Worm (Caenorhabditis elegans) whole organism, L4/young adult: Measurements from ENCODE around the gene oac-42.

Source experiments
- dao-5 ChIP-seq: sonication (generic microtip); optimal IDR thresholded peaks from 2 replicates; lab custom pipeline; 2016; ENCODE audit warnings: missing genotype, missing genetic modification characterization, moderate library complexity, missing compliant biosample characterization
- him-1 ChIP-seq: sonication (generic microtip); optimal IDR thresholded peaks from 2 replicates; lab custom pipeline; 2016; ENCODE audit warnings: missing genotype, missing genetic modification reagents, missing genetic modification characterization, missing compliant biosample characterization

ce11 chrV:15915307-15915706 is 30.7 kb upstream of the oac-42 start:
- TF ChIP-seq him-1 (tag; lab: Kevin White, UChicago) (no peak), dao-5 (no peak)
